Worm (Caenorhabditis elegans) whole organism, L4/young adult: ENCODE results near the gene nhr-106.

Source experiments
- W03F9.2 ChIP-seq: fragments of 150-350 bp; optimal IDR thresholded peaks from 2 replicates; lab custom pipeline; 2014; ENCODE audit warnings: missing biosample characterization, missing genetic modification characterization
- dao-5 ChIP-seq: sonication (generic microtip); optimal IDR thresholded peaks from 2 replicates; lab custom pipeline; 2016; ENCODE audit warnings: missing genotype, missing genetic modification characterization, moderate library complexity, missing compliant biosample characterization
- him-1 ChIP-seq: sonication (generic microtip); optimal IDR thresholded peaks from 2 replicates; lab custom pipeline; 2016; ENCODE audit warnings: missing genotype, missing genetic modification reagents, missing genetic modification characterization, missing compliant biosample characterization

DNA sequence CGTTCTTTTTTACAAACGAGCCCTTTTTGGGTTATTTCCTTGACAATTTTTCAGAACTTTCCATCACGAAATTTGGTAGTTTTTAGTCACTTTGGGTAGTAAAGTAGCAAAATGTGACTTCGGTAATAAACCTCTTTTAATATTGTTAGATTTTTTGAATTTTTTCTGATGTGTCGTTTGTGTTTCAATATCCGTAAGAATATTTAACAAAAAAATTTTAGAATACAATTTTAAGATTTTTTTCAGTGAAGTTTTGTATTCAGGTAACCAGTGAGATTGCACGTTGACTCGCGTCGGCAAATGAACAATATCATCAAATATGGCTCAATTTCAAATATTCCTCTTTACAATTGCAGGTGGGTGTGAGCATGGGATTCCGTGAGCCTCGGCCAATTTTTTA lies 16.8 kb upstream of the nhr-106 start, which contains the start of gene srt-31:
- TF ChIP-seq him-1 (tag; lab: Kevin White, UChicago): no peak
- no peak for TF ChIP-seq dao-5 (tag; lab: Kevin White, UChicago)
- no peak for TF ChIP-seq W03F9.2 (tag; lab: Kevin White, UChicago)
